Worm (Caenorhabditis elegans) whole organism, late embryonic: ENCODE data around the gene math-37.

Source experiments
- C08G9.2 ChIP-seq: sonication (generic microtip); optimal IDR thresholded peaks from 2 replicates; lab custom pipeline; 2016; ENCODE audit warnings: mild to moderate bottlenecking, missing genetic modification characterization, moderate library complexity, missing compliant biosample characterization
- Y22D7AL.16 ChIP-seq: sonication (generic microtip); optimal IDR thresholded peaks from 2 replicates; lab custom pipeline; 2016; ENCODE audit warnings: missing genetic modification characterization, missing compliant biosample characterization
- ama-1 ChIP-seq: fragments of 150-350 bp; optimal IDR thresholded peaks from 2 replicates; lab custom pipeline; 2014
- ceh-14 ChIP-seq: sonication (generic microtip); optimal IDR thresholded peaks from 2 replicates; lab custom pipeline; 2016; ENCODE audit warnings: missing genotype, missing genetic modification characterization, missing compliant biosample characterization
- ceh-18 ChIP-seq: sonication (generic microtip); optimal IDR thresholded peaks from 2 replicates; lab custom pipeline; 2016; ENCODE audit warnings: missing genetic modification characterization, missing compliant biosample characterization
- ceh-24 ChIP-seq: sonication (generic microtip); optimal IDR thresholded peaks from 2 replicates; lab custom pipeline; 2016; ENCODE audit warnings: mild to moderate bottlenecking, missing genetic modification characterization, missing compliant biosample characterization
- ceh-31 ChIP-seq: sonication (generic microtip); optimal IDR thresholded peaks from 2 replicates; lab custom pipeline; 2016; ENCODE audit warnings: missing genetic modification characterization, missing compliant biosample characterization
- ceh-34 ChIP-seq: sonication (generic microtip); optimal IDR thresholded peaks from 2 replicates; lab custom pipeline; 2016; ENCODE audit warnings: mild to moderate bottlenecking, missing genetic modification characterization, missing compliant biosample characterization
- ceh-48 ChIP-seq: sonication (generic microtip); optimal IDR thresholded peaks from 2 replicates; lab custom pipeline; 2016; ENCODE audit warnings: missing genetic modification characterization, inconsistent platforms, missing compliant biosample characterization
- ceh-6 ChIP-seq: fragments of 200-800 bp; sonication (Bioruptor generic); optimal IDR thresholded peaks from 2 replicates; lab custom pipeline; 2018; ENCODE audit warnings: mild to moderate bottlenecking, missing genetic modification characterization, missing compliant biosample characterization
- ceh-9 ChIP-seq: sonication (generic microtip); optimal IDR thresholded peaks from 2 replicates; lab custom pipeline; 2016; ENCODE audit warnings: mild to moderate bottlenecking, missing genetic modification characterization, inconsistent platforms, missing compliant biosample characterization
- dve-1 ChIP-seq: sonication (generic microtip); optimal IDR thresholded peaks from 2 replicates; lab custom pipeline; 2017; ENCODE audit warnings: antibody characterized with exemption, mild to moderate bottlenecking, missing genetic modification characterization, missing compliant biosample characterization
- elt-2 ChIP-seq: sonication (generic microtip); optimal IDR thresholded peaks from 2 replicates; lab custom pipeline; 2016; ENCODE audit warnings: missing genetic modification reagents, missing genetic modification characterization, missing compliant biosample characterization
- ets-4 ChIP-seq: sonication (generic microtip); optimal IDR thresholded peaks from 2 replicates; lab custom pipeline; 2016; ENCODE audit warnings: missing genetic modification characterization, missing compliant biosample characterization
- eyg-1 ChIP-seq: sonication (generic microtip); optimal IDR thresholded peaks from 2 replicates; lab custom pipeline; 2016; ENCODE audit warnings: missing genotype, missing genetic modification characterization, missing compliant biosample characterization
- fkh-10 ChIP-seq: fragments of 150-350 bp; optimal IDR thresholded peaks from 2 replicates; lab custom pipeline; 2014; ENCODE audit warnings: missing biosample characterization, missing genetic modification reagents, missing genetic modification characterization
- gmeb-2 ChIP-seq: sonication (generic microtip); optimal IDR thresholded peaks from 2 replicates; lab custom pipeline; 2016; ENCODE audit warnings: missing genetic modification characterization, inconsistent platforms, missing compliant biosample characterization
- hlh-15 ChIP-seq: sonication (generic microtip); optimal IDR thresholded peaks from 2 replicates; lab custom pipeline; 2016; ENCODE audit warnings: missing genetic modification characterization, missing compliant biosample characterization
- hlh-30 ChIP-seq: sonication (generic microtip); optimal IDR thresholded peaks from 2 replicates; lab custom pipeline; 2017; ENCODE audit warnings: antibody characterized with exemption, missing genetic modification characterization, missing compliant biosample characterization; ENCODE audit not compliant: insufficient read depth
- hlh-6 ChIP-seq: sonication (generic microtip); optimal IDR thresholded peaks from 2 replicates; lab custom pipeline; 2016; ENCODE audit warnings: missing genotype, missing genetic modification characterization, missing compliant biosample characterization
- madf-2 ChIP-seq: sonication (generic microtip); optimal IDR thresholded peaks from 2 replicates; lab custom pipeline; 2017; ENCODE audit warnings: missing genetic modification characterization, missing compliant biosample characterization
- odd-2 ChIP-seq: sonication (generic microtip); optimal IDR thresholded peaks from 2 replicates; lab custom pipeline; 2017; ENCODE audit warnings: antibody characterized with exemption, mild to moderate bottlenecking, missing genetic modification characterization, missing compliant biosample characterization
- pag-3 ChIP-seq: sonication (generic microtip); optimal IDR thresholded peaks from 2 replicates; lab custom pipeline; 2016; ENCODE audit warnings: missing compliant biosample characterization, missing genetic modification characterization, borderline replicate concordance
- pat-9 ChIP-seq: fragments of 200-800 bp; sonication (Bioruptor generic); optimal IDR thresholded peaks from 2 replicates; lab custom pipeline; 2018; ENCODE audit warnings: mild to moderate bottlenecking, missing genetic modification characterization, moderate library complexity, missing compliant biosample characterization
- pax-1 ChIP-seq: fragments of 150-350 bp; optimal IDR thresholded peaks from 2 replicates; lab custom pipeline; 2014; ENCODE audit warnings: missing biosample characterization, missing genetic modification characterization
- pha-2 ChIP-seq: sonication (generic microtip); optimal IDR thresholded peaks from 2 replicates; lab custom pipeline; 2017; ENCODE audit warnings: mild to moderate bottlenecking, missing genetic modification characterization, missing compliant biosample characterization
- pqm-1 ChIP-seq: sonication (generic microtip); optimal IDR thresholded peaks from 2 replicates; lab custom pipeline; 2016; ENCODE audit warnings: missing genetic modification characterization, missing compliant biosample characterization
- pros-1 ChIP-seq: fragments of 150-350 bp; optimal IDR thresholded peaks from 2 replicates; lab custom pipeline; 2014; ENCODE audit warnings: missing biosample characterization, missing genetic modification reagents, missing genetic modification characterization
- rnt-1 ChIP-seq: sonication (generic microtip); optimal IDR thresholded peaks from 2 replicates; lab custom pipeline; 2016; ENCODE audit warnings: missing genetic modification characterization, missing compliant biosample characterization
- sdc-2 ChIP-seq: sonication (generic microtip); optimal IDR thresholded peaks from 2 replicates; lab custom pipeline; 2016; ENCODE audit warnings: missing genotype, missing genetic modification characterization, missing compliant biosample characterization
- sox-2 ChIP-seq: fragments of 200-800 bp; sonication (Bioruptor generic); IDR thresholded peaks from 2 replicates; pipeline ENCODE4 v1.3.6; 2022; ENCODE audit warnings: missing genetic modification reagents, missing genetic modification characterization, missing compliant biosample characterization
- sox-4 ChIP-seq: sonication (generic microtip); optimal IDR thresholded peaks from 2 replicates; lab custom pipeline; 2017; ENCODE audit warnings: mild to moderate bottlenecking, missing genetic modification characterization, inconsistent platforms, missing compliant biosample characterization
- syd-9 ChIP-seq: sonication (generic microtip); optimal IDR thresholded peaks from 2 replicates; lab custom pipeline; 2016; ENCODE audit warnings: mild to moderate bottlenecking, missing genetic modification characterization, moderate library complexity, missing compliant biosample characterization
- tbx-2 ChIP-seq: sonication (generic microtip); optimal IDR thresholded peaks from 2 replicates; lab custom pipeline; 2016; ENCODE audit warnings: missing genetic modification characterization, missing compliant biosample characterization
- ttx-3 ChIP-seq: sonication (generic microtip); optimal IDR thresholded peaks from 2 replicates; lab custom pipeline; 2016; ENCODE audit warnings: missing genetic modification reagents, missing genetic modification characterization, missing compliant biosample characterization
- unc-42 ChIP-seq: sonication (generic microtip); optimal IDR thresholded peaks from 2 replicates; lab custom pipeline; 2016; ENCODE audit warnings: missing genotype, missing genetic modification characterization, missing compliant biosample characterization
- unc-55 ChIP-seq: sonication (generic microtip); optimal IDR thresholded peaks from 2 replicates; lab custom pipeline; 2017; ENCODE audit warnings: missing biosample characterization, missing genetic modification reagents, missing genetic modification characterization
- zip-5 ChIP-seq: sonication (generic microtip); optimal IDR thresholded peaks from 2 replicates; lab custom pipeline; 2016; ENCODE audit warnings: missing genetic modification characterization, missing compliant biosample characterization

math-37 gene

ce11 chrII:2108295-2108694 lies 13.7 kb downstream of the math-37 start, which contains the start of gene R52.4:
TSS of gene R52.4 (minus strand) at chrII:2108395.
- TF ChIP-seq madf-2 (tag; lab: Kevin White, UChicago) (no peak), pha-2 (tag; lab: Kevin White, UChicago) (no peak), ama-1 (lab: Kevin White, UChicago) (no peak), zip-5 (tag; lab: Kevin White, UChicago) (no peak)

- no peak for TF ChIP-seq ceh-14 (tag; lab: Kevin White, UChicago)
- peak; percentile 46 for TF ChIP-seq elt-2
- no peak for TF ChIP-seq syd-9
- TF ChIP-seq hlh-30 (tag; lab: Kevin White, UChicago), result no peak
- TF ChIP-seq, all 69 proteins: peak for 1
Measured at ce11 chrII:2099139-2099976, 22.6 kb downstream of the math-37 start, which contains the start of gene math-42. TSS of gene math-42 (plus strand) at chrII:2099926.

ce11 chrII:2094924-2095650 lies 26.9 kb downstream of the math-37 start, which contains the start of gene T16A1.2:
TSS of gene T16A1.2 (plus strand) at chrII:2095600.
- TF ChIP-seq hlh-15 (tag; lab: Kevin White, UChicago), result no peak
- no peak for TF ChIP-seq ama-1 (lab: Kevin White, UChicago)

ce11 chrII:2093456-2093926 lies 28.5 kb downstream of the math-37 start, which contains the start of gene fbxb-37:
TSS of gene fbxb-37 (minus strand) at chrII:2093876.
- TF ChIP-seq pax-1 (tag; lab: Kevin White, UChicago) (no peak), ceh-6 (GFP tag; lab: Kevin White, UChicago) (no peak), pqm-1 (tag; lab: Kevin White, UChicago) (no peak), unc-42 (tag; lab: Kevin White, UChicago) (no peak), dve-1 (tag; lab: Kevin White, UChicago) (no peak), unc-55 (GFP tag; lab: Kevin White, UChicago) (no peak), Y22D7AL.16 (no peak), ceh-9 (tag; lab: Kevin White, UChicago) (no peak), C08G9.2 (no peak), ceh-24 (tag; lab: Kevin White, UChicago) (no peak), madf-2 (tag; lab: Kevin White, UChicago) (no peak), syd-9 (no peak), odd-2 (no peak), sox-4 (tag; lab: Kevin White, UChicago) (no peak), sdc-2 (tag; lab: Kevin White, UChicago) (no peak), gmeb-2 (tag; lab: Kevin White, UChicago) (no peak), pros-1 (tag; lab: Kevin White, UChicago) (no peak), fkh-10 (GFP tag; lab: Kevin White, UChicago) (no peak), tbx-2 (tag; lab: Kevin White, UChicago) (no peak), pha-2 (tag; lab: Kevin White, UChicago) (no peak)

- TF ChIP-seq pag-3 (no peak), ceh-48 (tag; lab: Kevin White, UChicago) (no peak), ttx-3 (tag; lab: Kevin White, UChicago) (no peak), rnt-1 (no peak), hlh-6 (tag; lab: Kevin White, UChicago) (no peak), ceh-31 (no peak), pat-9 (tag; lab: Kevin White, UChicago) (no peak), sox-2 (no peak), elt-2 (no peak), zip-5 (tag; lab: Kevin White, UChicago) (no peak), eyg-1 (tag; lab: Kevin White, UChicago) (no peak), ets-4 (tag; lab: Kevin White, UChicago) (no peak), ceh-18 (tag; lab: Kevin White, UChicago) (no peak), ceh-34 (no peak)
Measured at ce11 chrII:2091972-2092371, 30.0 kb downstream of the math-37 start, which contains the start of gene T16A1.10. TSS of gene T16A1.10 (minus strand) at chrII:2092094.
